Worm (Caenorhabditis elegans) whole organism, L3 larva: ENCODE data around the gene pgl-3.

Experiments used
- aly-2 ChIP-seq: fragments of 150-350 bp; optimal IDR thresholded peaks from 2 replicates; lab custom pipeline; 2014; ENCODE audit warnings: missing biosample characterization, missing genetic modification characterization
- egl-27 ChIP-seq: sonication (generic microtip); optimal IDR thresholded peaks from 4 replicates; lab custom pipeline; 2017; ENCODE audit warnings: missing biosample characterization, missing genetic modification reagents, missing genetic modification characterization
- lin-15B ChIP-seq: fragments of 150-350 bp; optimal IDR thresholded peaks from 2 replicates; lab custom pipeline; 2014; ENCODE audit warnings: missing biosample characterization, missing genetic modification characterization
- lin-39 ChIP-seq: fragments of 150-350 bp; optimal IDR thresholded peaks from 2 replicates; lab custom pipeline; 2018; ENCODE audit warnings: missing biosample characterization, missing genetic modification reagents, missing genetic modification characterization
- nhr-76 ChIP-seq: fragments of 150-350 bp; sonication (generic microtip); optimal IDR thresholded peaks from 5 replicates; lab custom pipeline; 2014; ENCODE audit warnings: missing biosample characterization, missing genetic modification characterization
- pha-4 ChIP-seq: fragments of 150-350 bp; optimal IDR thresholded peaks from 2 replicates; lab custom pipeline; 2014; ENCODE audit warnings: missing biosample characterization, missing genetic modification reagents, missing genetic modification characterization
- pqm-1 ChIP-seq: fragments of 150-350 bp; optimal IDR thresholded peaks from 2 replicates; lab custom pipeline; 2017; ENCODE audit warnings: missing biosample characterization, missing genetic modification characterization, inconsistent platforms
- tbx-2 ChIP-seq: sonication (generic microtip); optimal IDR thresholded peaks from 2 replicates; lab custom pipeline; 2016; ENCODE audit warnings: mild to moderate bottlenecking, missing genetic modification characterization, missing compliant biosample characterization
- unc-62 ChIP-seq: fragments of 150-350 bp; sonication (generic microtip); optimal IDR thresholded peaks from 4 replicates; lab custom pipeline; 2014; ENCODE audit warnings: missing biosample characterization, missing genetic modification reagents, missing genetic modification characterization
- zag-1 ChIP-seq: fragments of 150-350 bp; optimal IDR thresholded peaks from 2 replicates; lab custom pipeline; 2014; ENCODE audit warnings: missing biosample characterization, missing genetic modification characterization

- TF ChIP-seq lin-39, result no peak
- no peak for TF ChIP-seq unc-62 (GFP tag; lab: Kevin White, UChicago)
- TF ChIP-seq pha-4 (tag; lab: Kevin White, UChicago), result no peak
- TF ChIP-seq aly-2 (tag; lab: Kevin White, UChicago), result no peak
- TF ChIP-seq egl-27 (tag; lab: Kevin White, UChicago), result no peak
- no peak for TF ChIP-seq zag-1 (tag; lab: Kevin White, UChicago)
- no peak for TF ChIP-seq nhr-76
- no peak for TF ChIP-seq pqm-1
- no peak for TF ChIP-seq lin-15B (tag; lab: Kevin White, UChicago)
- no peak for TF ChIP-seq tbx-2 (tag; lab: Kevin White, UChicago)
These were observed 29.6 kb downstream of the pgl-3 start, which contains the start of the genes Y60C6A.2 and Y60C6A.3 for ce11 chrV:4785333-4785852.
